Fruit fly (Drosophila melanogaster) whole organism, embryonic: ENCODE results near the gene CG18581.
A peak's percentile ranks its signal among the peaks of the same experiment; 100 is the strongest.

ENCODE experiments used
- CG10209 ChIP-seq: fragments of 200-800 bp; sonication (Bioruptor generic); optimal IDR thresholded peaks from 3 replicates; lab custom pipeline; 2017; ENCODE audit warnings: missing biosample characterization, mild to moderate bottlenecking, missing genetic modification characterization, missing genetic modification reagents
- CG10267 ChIP-seq: fragments of 200-800 bp; sonication (Bioruptor generic); optimal IDR thresholded peaks from 2 replicates; lab custom pipeline; 2018; ENCODE audit warnings: missing biosample characterization, mild to moderate bottlenecking, missing genetic modification characterization, moderate library complexity
- CG10366 ChIP-seq: fragments of 200-800 bp; sonication (Bioruptor generic); IDR thresholded peaks from 2 replicates; pipeline ENCODE4 v1.3.6; 2022; ENCODE audit warnings: missing biosample characterization, missing genetic modification characterization
- CG10959 ChIP-seq: fragments of 200-800 bp; sonication (Bioruptor generic); IDR thresholded peaks from 2 replicates; pipeline ENCODE4 v1.3.6; 2022; ENCODE audit warnings: missing biosample characterization, missing genetic modification characterization
- CG11723 ChIP-seq: fragments of 200-800 bp; sonication (Bioruptor generic); optimal IDR thresholded peaks from 2 replicates; lab custom pipeline; 2017; ENCODE audit warnings: missing biosample characterization, mild to moderate bottlenecking, missing genetic modification characterization
- CG12659 ChIP-seq: fragments of 200-800 bp; sonication (Bioruptor generic); optimal IDR thresholded peaks from 3 replicates; lab custom pipeline; 2017; ENCODE audit warnings: mild to moderate bottlenecking, missing biosample characterization, missing genetic modification reagents, missing genetic modification characterization
- CG14441 ChIP-seq: fragments of 200-800 bp; sonication (Bioruptor generic); IDR thresholded peaks from 2 replicates; pipeline ENCODE4 v1.3.6; 2022; ENCODE audit warnings: missing biosample characterization, missing genetic modification characterization
- CG15011 ChIP-seq: fragments of 200-800 bp; sonication (Bioruptor generic); optimal IDR thresholded peaks from 3 replicates; lab custom pipeline; 2018; ENCODE audit warnings: missing biosample characterization, mild to moderate bottlenecking, missing genetic modification characterization
- CG15601 ChIP-seq: fragments of 200-800 bp; sonication (Bioruptor generic); optimal IDR thresholded peaks from 3 replicates; lab custom pipeline; 2019; ENCODE audit warnings: missing biosample characterization, mild to moderate bottlenecking, missing genetic modification characterization, moderate library complexity
- CG16779 ChIP-seq: fragments of 200-800 bp; sonication (Bioruptor generic); IDR thresholded peaks from 2 replicates; pipeline ENCODE4 v1.3.6; 2022; ENCODE audit warnings: missing biosample characterization, missing genetic modification characterization
- CG17361 ChIP-seq: fragments of 200-800 bp; sonication (Bioruptor generic); IDR thresholded peaks from 3 replicates; pipeline ENCODE4 v1.3.6; 2022; ENCODE audit warnings: missing biosample characterization, missing genetic modification characterization
- CG17802 ChIP-seq: fragments of 200-800 bp; sonication (Bioruptor generic); optimal IDR thresholded peaks from 2 replicates; lab custom pipeline; 2018; ENCODE audit warnings: missing biosample characterization, mild to moderate bottlenecking, missing genetic modification characterization, moderate library complexity
- CG18599 ChIP-seq: fragments of 200-800 bp; sonication (Bioruptor generic); optimal IDR thresholded peaks from 3 replicates; lab custom pipeline; 2017; ENCODE audit warnings: missing biosample characterization, missing genetic modification characterization, mild to moderate bottlenecking, moderate library complexity, missing genetic modification reagents
- CG30403 ChIP-seq: fragments of 200-800 bp; sonication (Bioruptor generic); optimal IDR thresholded peaks from 3 replicates; lab custom pipeline; 2016; ENCODE audit warnings: missing biosample characterization, missing genetic modification characterization
- CG33213 ChIP-seq: fragments of 200-800 bp; sonication (Bioruptor generic); optimal IDR thresholded peaks from 3 replicates; lab custom pipeline; 2016; ENCODE audit warnings: missing biosample characterization, missing genetic modification characterization
- CG4328 ChIP-seq: fragments of 200-800 bp; sonication (Bioruptor generic); optimal IDR thresholded peaks from 3 replicates; lab custom pipeline; 2017; ENCODE audit warnings: missing biosample characterization, missing genetic modification reagents, missing genetic modification characterization
- CG7556 ChIP-seq: fragments of 200-800 bp; sonication (Bioruptor generic); optimal IDR thresholded peaks from 2 replicates; lab custom pipeline; 2017; ENCODE audit warnings: missing biosample characterization, mild to moderate bottlenecking, missing genetic modification characterization
- CG7987 ChIP-seq: fragments of 200-800 bp; sonication (Bioruptor generic); optimal IDR thresholded peaks from 2 replicates; lab custom pipeline; 2018; ENCODE audit warnings: missing biosample characterization, mild to moderate bottlenecking, missing genetic modification characterization, moderate library complexity
- CG9932 ChIP-seq: fragments of 200-800 bp; sonication (Bioruptor generic); IDR thresholded peaks from 2 replicates; pipeline ENCODE4 v1.3.6; 2022; ENCODE audit warnings: missing biosample characterization, missing genetic modification characterization
- CTCF ChIP-seq: fragments of 200-800 bp; sonication (Bioruptor generic); optimal IDR thresholded peaks from 2 replicates; lab custom pipeline; 2017; ENCODE audit warnings: missing biosample characterization, mild to moderate bottlenecking, missing genetic modification characterization, moderate library complexity
- D ChIP-seq, 2 experiments: fragments of 200-800 bp in 1 of 2; fragments of >200 bp in 1 of 2; sonication (Bioruptor generic) in 1 of 2; optimal IDR thresholded peaks; 2 replicates in 1 of 2; 3 replicates in 1 of 2; lab custom pipeline; 2017; ENCODE audit warnings: mild to moderate bottlenecking in 1 of 2, missing biosample characterization in 1 of 2, missing genetic modification characterization in 1 of 2, missing genetic modification reagents in 1 of 2
- D19A ChIP-seq: fragments of 200-800 bp; optimal IDR thresholded peaks from 3 replicates; lab custom pipeline; 2019; ENCODE audit warnings: missing biosample characterization, mild to moderate bottlenecking, missing genetic modification characterization, moderate library complexity
- Elba2 ChIP-seq: fragments of 200-800 bp; sonication (Bioruptor generic); optimal IDR thresholded peaks from 3 replicates; lab custom pipeline; 2016; ENCODE audit warnings: missing biosample characterization, missing genetic modification characterization
- Ets65A ChIP-seq: fragments of 200-800 bp; sonication (Bioruptor generic); peaks from one replicate; lab custom pipeline; 2016; ENCODE audit warnings: missing biosample characterization, missing genetic modification characterization
- Hmr ChIP-seq: fragments of 200-800 bp; sonication (Bioruptor generic); optimal IDR thresholded peaks from 3 replicates; lab custom pipeline; 2017; ENCODE audit warnings: mild to moderate bottlenecking, missing biosample characterization, missing genetic modification reagents, missing genetic modification characterization
- Hmx ChIP-seq: fragments of 200-800 bp; sonication (Bioruptor generic); optimal IDR thresholded peaks from 2 replicates; lab custom pipeline; 2016; ENCODE audit warnings: missing biosample characterization, missing genetic modification characterization
- MTF-1 ChIP-seq: fragments of 200-800 bp; sonication (Bioruptor generic); optimal IDR thresholded peaks from 2 replicates; lab custom pipeline; 2018; ENCODE audit warnings: missing biosample characterization, mild to moderate bottlenecking, missing genetic modification characterization, borderline replicate concordance
- Meics ChIP-seq: fragments of 200-800 bp; sonication (Bioruptor generic); optimal IDR thresholded peaks from 2 replicates; lab custom pipeline; 2017; ENCODE audit warnings: missing biosample characterization, mild to moderate bottlenecking, missing genetic modification characterization
- NfI ChIP-seq: fragments of 200-800 bp; sonication (Bioruptor generic); optimal IDR thresholded peaks from 3 replicates; lab custom pipeline; 2018; ENCODE audit warnings: missing biosample characterization, mild to moderate bottlenecking, missing genetic modification characterization, moderate library complexity
- Sox100B ChIP-seq: fragments of 200-800 bp; sonication (Bioruptor generic); optimal IDR thresholded peaks from 3 replicates; lab custom pipeline; 2018; ENCODE audit warnings: missing biosample characterization, mild to moderate bottlenecking, missing genetic modification characterization
- Sox102F ChIP-seq: fragments of 200-800 bp; sonication (Bioruptor generic); optimal IDR thresholded peaks from 2 replicates; lab custom pipeline; 2018; ENCODE audit warnings: missing biosample characterization, mild to moderate bottlenecking, missing genetic modification characterization, moderate library complexity
- Trl ChIP-seq, 3 experiments: fragments of >200 bp in 2 of 3; fragments of 200-800 bp in 1 of 3; sonication (Bioruptor generic) in 1 of 3; optimal IDR thresholded peaks; 2 replicates in 1 of 3; 3 replicates in 2 of 3; lab custom pipeline; 2016 to 2017; ENCODE audit warnings: missing biosample characterization in 1 of 3, missing genetic modification characterization in 1 of 3
- abd-A ChIP-seq: fragments of 200-800 bp; sonication (Bioruptor generic); optimal IDR thresholded peaks from 3 replicates; lab custom pipeline; 2019; ENCODE audit warnings: missing biosample characterization, mild to moderate bottlenecking, missing genetic modification characterization, moderate library complexity
- cad ChIP-seq: fragments of >200 bp; optimal IDR thresholded peaks from 2 replicates; lab custom pipeline; 2017; ENCODE audit warnings: missing biosample characterization, missing genetic modification characterization
- ci ChIP-seq: fragments of 200-800 bp; sonication (Bioruptor generic); IDR thresholded peaks from 3 replicates; pipeline ENCODE4 v1.3.6; 2022; ENCODE audit warnings: missing biosample characterization, missing genetic modification characterization
- disco-r ChIP-seq: fragments of 200-800 bp; sonication (Bioruptor generic); optimal IDR thresholded peaks from 2 replicates; lab custom pipeline; 2016; ENCODE audit warnings: missing biosample characterization, missing genetic modification characterization
- fd96Cb ChIP-seq: fragments of 200-800 bp; sonication (Bioruptor generic); optimal IDR thresholded peaks from 2 replicates; lab custom pipeline; 2018; ENCODE audit warnings: missing biosample characterization, mild to moderate bottlenecking, missing genetic modification characterization, moderate library complexity
- gcm ChIP-seq: fragments of 200-800 bp; sonication (Bioruptor generic); optimal IDR thresholded peaks from 2 replicates; lab custom pipeline; 2019; ENCODE audit warnings: missing biosample characterization, mild to moderate bottlenecking, missing genetic modification characterization, moderate library complexity
- grau ChIP-seq: fragments of 200-800 bp; optimal IDR thresholded peaks from 3 replicates; lab custom pipeline; 2019; ENCODE audit warnings: missing biosample characterization, mild to moderate bottlenecking, missing genetic modification characterization, moderate library complexity
- gsb-n ChIP-seq: fragments of 200-800 bp; sonication (Bioruptor generic); optimal IDR thresholded peaks from 3 replicates; lab custom pipeline; 2018; ENCODE audit warnings: missing biosample characterization, mild to moderate bottlenecking, missing genetic modification characterization
- inv ChIP-seq: fragments of 200-800 bp; sonication (Bioruptor generic); IDR thresholded peaks from 2 replicates; pipeline ENCODE4 v1.3.6; 2022; ENCODE audit warnings: missing biosample characterization, missing genetic modification characterization; ENCODE audit not compliant: partially characterized antibody
- lov ChIP-seq, 2 experiments: fragments of 200-800 bp in 1 of 2; fragments of >200 bp in 1 of 2; sonication (Bioruptor generic) in 1 of 2; IDR thresholded peaks in 1 of 2; optimal IDR thresholded peaks in 1 of 2; 2 replicates in 1 of 2; 3 replicates in 1 of 2; pipeline versions ENCODE4 v1.3.6 to Lab custom; 2017 to 2022; ENCODE audit warnings: missing biosample characterization in 1 of 2, missing genetic modification characterization in 1 of 2
- maf-S ChIP-seq: fragments of 200-800 bp; sonication (Bioruptor generic); optimal IDR thresholded peaks from 2 replicates; lab custom pipeline; 2016; ENCODE audit warnings: missing biosample characterization, missing genetic modification characterization
- row ChIP-seq: fragments of 200-800 bp; sonication (Bioruptor generic); IDR thresholded peaks from 3 replicates; pipeline ENCODE4 v1.3.6; 2022; ENCODE audit warnings: missing biosample characterization, missing genetic modification characterization
- scrt ChIP-seq: fragments of 200-800 bp; sonication (Bioruptor generic); optimal IDR thresholded peaks from 2 replicates; lab custom pipeline; 2018; ENCODE audit warnings: missing biosample characterization, mild to moderate bottlenecking, missing genetic modification characterization, moderate library complexity
- sisA ChIP-seq: fragments of 200-800 bp; sonication (Bioruptor generic); IDR thresholded peaks from 2 replicates; pipeline ENCODE4 v1.3.6; 2022; ENCODE audit warnings: missing biosample characterization, missing genetic modification characterization
- ttk ChIP-seq: fragments of 200-800 bp; sonication (Bioruptor generic); IDR thresholded peaks from 2 replicates; pipeline ENCODE4 v2.1.2; 2022; ENCODE audit warnings: missing biosample characterization, missing genetic modification characterization
- zf30C ChIP-seq: fragments of 200-800 bp; sonication (Bioruptor generic); optimal IDR thresholded peaks from 3 replicates; lab custom pipeline; 2018; ENCODE audit warnings: missing biosample characterization, mild to moderate bottlenecking, missing genetic modification characterization

Gene CG18581

DNA sequence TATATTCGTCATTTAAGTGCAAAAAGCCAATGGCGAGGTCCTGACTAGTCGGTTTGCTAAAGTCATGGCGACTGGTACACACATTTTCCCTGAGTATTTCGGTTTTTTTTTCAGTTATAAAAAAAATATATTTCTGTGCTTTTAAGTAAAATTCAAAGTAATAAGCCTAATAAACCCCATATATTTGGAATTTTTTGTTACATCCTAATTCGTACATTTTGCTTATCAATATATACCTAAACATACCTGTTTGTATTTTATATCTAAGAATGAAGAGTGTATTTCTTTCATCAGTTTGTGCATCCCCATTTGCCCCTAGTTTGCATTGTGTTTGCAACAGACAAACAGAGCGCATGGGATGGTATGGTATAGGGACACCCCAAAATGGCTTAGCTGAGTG, 14.4 kb downstream of the CG18581 start (continued):
- TF ChIP-seq Hmr (GFP tag; lab: Kevin White, UChicago) (peak; percentile 45), CG10366 (GFP tag; lab: Robert Waterston, UW) (no peak), CG7987 (GFP tag; lab: Kevin White, UChicago) (no peak), lov (optimal IDR thresholded peaks at IDR 0.05; lab: Kevin White, UChicago) (no peak), lov (GFP tag; IDR thresholded peaks at IDR 0.05; lab: Robert Waterston, UW) (no peak), cad (GFP tag; lab: Kevin White, UChicago) (no peak), CG15601 (tag; lab: Kevin White, UChicago) (no peak), row (GFP tag; lab: Robert Waterston, UW) (peak; percentile 41; the same call in 2 of the 3 replicates), D (optimal IDR thresholded peaks at IDR 0.05; lab: Kevin White, UChicago) (no peak), D (GFP tag; optimal IDR thresholded peaks at IDR 0.05; lab: Kevin White, UChicago) (no peak), inv (no peak), CG7556 (GFP tag; lab: Kevin White, UChicago) (peak; percentile 40), CG10959 (GFP tag; lab: Robert Waterston, UW) (no peak), Meics (GFP tag; lab: Kevin White, UChicago) (peak; percentile 39), CG18599 (GFP tag; lab: Kevin White, UChicago) (peak; percentile 25), CG17802 (tag; lab: Kevin White, UChicago) (no peak), CG15011 (GFP tag; lab: Kevin White, UChicago) (no peak), CG30403 (peak; percentile 16), CG16779 (GFP tag; lab: Robert Waterston, UW) (no peak), Sox102F (no peak), Elba2 (GFP tag; lab: Kevin White, UChicago) (no peak), Ets65A (GFP tag; lab: Kevin White, UChicago) (peak; percentile 47), Hmx (GFP tag; lab: Kevin White, UChicago) (no peak), CG9932 (no peak), CG33213 (no peak), gsb-n (tag; lab: Kevin White, UChicago) (no peak), MTF-1 (GFP tag; lab: Kevin White, UChicago) (no peak), ttk (GFP tag; lab: Robert Waterston, UW) (no peak), grau (tag; lab: Kevin White, UChicago) (no peak), disco-r (GFP tag; lab: Kevin White, UChicago) (no peak), Sox100B (no peak), CG4328 (GFP tag; lab: Kevin White, UChicago) (no peak)

DNA sequence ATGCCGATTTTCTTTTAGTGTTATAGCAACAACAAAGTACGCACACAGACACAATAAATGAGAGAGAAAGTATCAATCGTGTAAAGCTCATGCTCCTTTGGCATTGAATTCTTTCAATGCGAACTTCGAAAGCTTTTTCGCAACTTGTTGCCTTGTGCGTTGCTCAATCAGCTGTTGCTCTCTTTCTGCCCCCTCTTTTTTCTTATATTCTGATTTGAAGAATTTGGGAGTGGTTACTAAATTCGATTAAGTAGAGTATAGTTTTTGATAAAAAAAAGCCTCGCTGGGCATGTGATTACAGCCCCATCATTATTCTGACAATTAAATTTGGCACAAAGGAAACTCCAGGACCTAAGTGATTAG, 15.3 kb downstream of the CG18581 start:
- TF ChIP-seq CTCF (GFP tag; lab: Kevin White, UChicago) (no peak), Trl (optimal IDR thresholded peaks at IDR 0.05; lab: Kevin White, UChicago) (peak in 1 of 2 experiments; percentile 16), Trl (GFP tag; optimal IDR thresholded peaks at IDR 0.05; lab: Kevin White, UChicago) (no peak), scrt (GFP tag; lab: Kevin White, UChicago) (peak; percentile 98)

DNA sequence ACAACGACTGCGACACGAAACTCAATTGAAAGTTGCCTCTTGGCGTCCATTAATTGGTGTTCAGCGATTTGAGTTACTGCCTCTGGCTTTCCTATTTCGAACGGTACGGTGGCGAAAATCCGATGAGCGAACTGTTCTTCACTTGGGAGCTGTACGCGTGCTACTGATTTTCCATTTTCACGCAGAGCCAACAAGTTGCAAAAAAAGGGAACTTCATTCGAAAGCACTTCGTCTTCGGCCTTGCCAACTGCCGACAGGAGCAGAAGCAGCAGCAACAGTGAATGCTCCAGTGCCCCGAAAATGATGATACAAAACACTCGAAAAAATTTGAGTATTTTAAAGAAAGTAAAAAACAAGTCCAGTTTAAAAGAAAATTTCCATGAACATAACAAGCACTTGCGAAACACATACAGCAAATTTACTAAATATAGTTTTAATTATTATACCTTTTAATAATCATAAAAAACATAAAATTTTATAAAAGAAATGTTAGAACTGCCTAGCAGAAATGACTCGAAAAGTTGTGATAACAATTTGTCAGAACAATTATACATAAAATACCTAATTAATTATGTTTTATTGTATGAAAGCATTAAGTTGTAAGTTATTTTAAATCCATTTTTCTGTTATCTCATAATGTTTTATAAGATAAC, 15.8 kb downstream of the CG18581 start:
- TF ChIP-seq CG7556 (GFP tag; lab: Kevin White, UChicago) (peak; percentile 85), CG12659 (peak; percentile 48), ci (GFP tag; lab: Robert Waterston, UW) (no peak), zf30C (GFP tag; lab: Kevin White, UChicago) (peak; percentile 46), NfI (GFP tag; lab: Kevin White, UChicago) (peak; percentile 36), CG17361 (GFP tag; lab: Robert Waterston, UW) (peak; percentile 65; the same call in 2 of the 3 replicates), CG10209 (GFP tag; lab: Kevin White, UChicago) (peak; percentile 45), abd-A (tag; lab: Kevin White, UChicago) (peak; percentile 34), CG14441 (GFP tag; lab: Robert Waterston, UW) (no peak), fd96Cb (tag; lab: Kevin White, UChicago) (peak; percentile 6), CG10267 (tag; lab: Kevin White, UChicago) (peak; percentile 44), CG11723 (GFP tag; lab: Kevin White, UChicago) (peak; percentile 6), sisA (GFP tag; lab: Robert Waterston, UW) (no peak), maf-S (GFP tag; lab: Kevin White, UChicago) (no peak), gcm (GFP tag; lab: Kevin White, UChicago) (peak; percentile 3), D19A (peak; percentile 32)
